Fruit fly (Drosophila melanogaster): ENCODE measurements around the gene EndoGI.

Gene EndoGI

dm6 chr2L:16287602-16288392, 30.3 kb downstream of the EndoGI start, which contains the start of the genes crp and pkaap (continued):
- TF ChIP-seq OdsH (GFP tag; optimal IDR thresholded peaks at IDR 0.05) (peak; percentile 65), fkh (GFP tag; optimal IDR thresholded peaks at IDR 0.05) (peak; percentile 94), spab (GFP tag; optimal IDR thresholded peaks at IDR 0.05) (no peak), CG31627 (GFP tag; optimal IDR thresholded peaks at IDR 0.05) (peak; percentile 83), esn (GFP tag; optimal IDR thresholded peaks at IDR 0.05) (peak; percentile 76), Hr4 (GFP tag; optimal IDR thresholded peaks at IDR 0.05) (peak; percentile 49), CG9139 (GFP tag; optimal IDR thresholded peaks at IDR 0.05) (peak; percentile 57), dsx (GFP tag; optimal IDR thresholded peaks at IDR 0.05; ENCODE audit: poor library complexity, severe bottlenecking) (peak; percentile 69), CG7368 (GFP tag; optimal IDR thresholded peaks at IDR 0.05) (peak; percentile 53), ss (GFP tag; optimal IDR thresholded peaks at IDR 0.05) (peak; percentile 37 to 57), acj6 (GFP tag; optimal IDR thresholded peaks at IDR 0.05) (peak; percentile 63), CG16779 (tag; optimal IDR thresholded peaks at IDR 0.05) (peak; percentile 14), CG32006 (GFP tag; optimal IDR thresholded peaks at IDR 0.05) (peak; percentile 28), Gug (GFP tag; IDR thresholded peaks at IDR 0.05) (no peak), CG10631 (GFP tag; optimal IDR thresholded peaks at IDR 0.05) (peak; percentile 34), Met (GFP tag; optimal IDR thresholded peaks at IDR 0.05) (peak; percentile 74), Sox15 (GFP tag; optimal IDR thresholded peaks at IDR 0.05) (peak; percentile 25), CG3032 (tag; optimal IDR thresholded peaks at IDR 0.05) (peak; percentile 21), CG10669 (GFP tag; optimal IDR thresholded peaks at IDR 0.05) (peak; percentile 15), CG6163 (GFP tag; IDR thresholded peaks at IDR 0.05) (no peak), CG6792 (GFP tag; optimal IDR thresholded peaks at IDR 0.05) (peak; percentile 41)

- TF ChIP-seq CG6276 (GFP tag; optimal IDR thresholded peaks at IDR 0.05), result no peak
These were observed 30.9 kb downstream of the EndoGI start for dm6 chr2L:16288393-16288731.

- TF ChIP-seq CG8119 (GFP tag; IDR thresholded peaks at IDR 0.05), result no peak
- TF ChIP-seq spab (GFP tag; optimal IDR thresholded peaks at IDR 0.05), result no peak
- no peak for TF ChIP-seq Hr39 (GFP tag; optimal IDR thresholded peaks at IDR 0.05)
- no peak for TF ChIP-seq vri (GFP tag; optimal IDR thresholded peaks at IDR 0.05)
- TF ChIP-seq Gug (GFP tag; IDR thresholded peaks at IDR 0.05), result no peak
- no peak for TF ChIP-seq CG15336 (GFP tag; IDR thresholded peaks at IDR 0.05)
- TF ChIP-seq Eip93F (GFP tag; optimal IDR thresholded peaks at IDR 0.05), result no peak
These were observed 33.5 kb downstream of the EndoGI start, which contains the start of gene CG17329 for dm6 chr2L:16290984-16291383. TSS of gene CG17329 (plus strand) at chr2L:16291284.

- TF ChIP-seq CG6276 (GFP tag; optimal IDR thresholded peaks at IDR 0.05), result peak; percentile 27
- no peak for TF ChIP-seq Hr39 (GFP tag; optimal IDR thresholded peaks at IDR 0.05)
- TF ChIP-seq CG1621 (tag; optimal IDR thresholded peaks at IDR 0.05), result no peak
- no peak for TF ChIP-seq CG16779 (tag; optimal IDR thresholded peaks at IDR 0.05)
- TF ChIP-seq CG6808 (GFP tag; optimal IDR thresholded peaks at IDR 0.05), result no peak
- TF ChIP-seq Blimp-1 (GFP tag; optimal IDR thresholded peaks at IDR 0.05), result peak; percentile 90
- TF ChIP-seq eg (GFP tag; IDR thresholded peaks at IDR 0.05), result 0 out of 3 replicates have a peak, but pooled peaks have one; percentile 24
- peak; percentile 35; the same call in 1 of the 3 replicates for TF ChIP-seq CG8119 (GFP tag; IDR thresholded peaks at IDR 0.05)
- TF ChIP-seq CG11762 (GFP tag; optimal IDR thresholded peaks at IDR 0.05; ENCODE audit: insufficient read depth), result no peak
- TF ChIP-seq CG9139 (GFP tag; optimal IDR thresholded peaks at IDR 0.05), result no peak
- TF ChIP-seq Eip93F (GFP tag; optimal IDR thresholded peaks at IDR 0.05), result no peak
- no peak for TF ChIP-seq acj6 (GFP tag; optimal IDR thresholded peaks at IDR 0.05)
- TF ChIP-seq CG8632 (GFP tag; optimal IDR thresholded peaks at IDR 0.05), result no peak
- TF ChIP-seq CG15336 (GFP tag; IDR thresholded peaks at IDR 0.05), result peak; percentile 47; the same call in 1 of the 2 replicates
- TF ChIP-seq Lpt (GFP tag; optimal IDR thresholded peaks at IDR 0.05), result peak; percentile 31
These were observed 35.5 kb downstream of the EndoGI start, which contains the start of gene CG13258 for dm6 chr2L:16292975-16293501. TSS of gene CG13258 (minus strand) at chr2L:16293025.

Data from whole organism, prepupa.